Worm (Caenorhabditis elegans): ENCODE results near the gene Y26G10.1.

ce11 chrV:17700728-17701262, 5.1 kb upstream of the Y26G10.1 start, which contains the start of the genes Y26G10.5 and srh-32:
- TF ChIP-seq mdl-1 (tag; optimal IDR thresholded peaks at IDR 0.05) (no peak), F13H6.1 (tag; optimal IDR thresholded peaks at IDR 0.05) (no peak), ztf-11 (tag; optimal IDR thresholded peaks at IDR 0.05) (no peak), nhr-6 (tag; optimal IDR thresholded peaks at IDR 0.05) (no peak), fos-1 (tag; optimal IDR thresholded peaks at IDR 0.05) (no peak), unc-62 (GFP tag; optimal IDR thresholded peaks at IDR 0.05) (no peak), zag-1 (tag; optimal IDR thresholded peaks at IDR 0.05) (no peak), nhr-77 (tag; optimal IDR thresholded peaks at IDR 0.05) (no peak), nhr-10 (tag; optimal IDR thresholded peaks at IDR 0.05) (no peak), unc-39 (tag; optimal IDR thresholded peaks at IDR 0.05) (no peak), nhr-237 (tag; optimal IDR thresholded peaks at IDR 0.05) (no peak), lsy-2 (tag; optimal IDR thresholded peaks at IDR 0.05) (no peak), nhr-11 (tag; optimal IDR thresholded peaks at IDR 0.05) (no peak)
